Worm (Caenorhabditis elegans): ENCODE results near the gene glb-29.

Gene glb-29

DNA sequence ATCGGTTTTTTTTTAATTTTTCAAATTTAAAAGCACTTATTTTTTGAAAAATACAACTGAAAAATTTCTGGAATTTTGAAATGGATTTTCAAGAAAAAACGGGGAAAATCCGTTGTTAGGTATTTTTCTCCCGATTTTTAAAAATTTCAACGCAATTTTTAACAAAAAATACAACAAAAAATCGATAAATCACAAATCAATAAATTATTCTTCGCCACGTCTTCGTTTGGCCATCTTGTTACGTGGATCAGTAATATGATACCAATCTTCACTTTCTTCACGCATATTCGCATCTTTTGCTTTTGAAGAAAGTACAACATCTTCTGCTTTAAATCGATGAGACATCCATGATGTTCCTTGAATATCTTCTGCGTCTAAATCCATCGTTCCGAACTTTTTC lies 19.8 kb downstream of the glb-29 start:
- TF ChIP-seq dao-5 (tag; optimal IDR thresholded peaks at IDR 0.05) (no peak), him-1 (tag; optimal IDR thresholded peaks at IDR 0.05) (no peak), W03F9.2 (tag; optimal IDR thresholded peaks at IDR 0.05) (no peak)

DNA sequence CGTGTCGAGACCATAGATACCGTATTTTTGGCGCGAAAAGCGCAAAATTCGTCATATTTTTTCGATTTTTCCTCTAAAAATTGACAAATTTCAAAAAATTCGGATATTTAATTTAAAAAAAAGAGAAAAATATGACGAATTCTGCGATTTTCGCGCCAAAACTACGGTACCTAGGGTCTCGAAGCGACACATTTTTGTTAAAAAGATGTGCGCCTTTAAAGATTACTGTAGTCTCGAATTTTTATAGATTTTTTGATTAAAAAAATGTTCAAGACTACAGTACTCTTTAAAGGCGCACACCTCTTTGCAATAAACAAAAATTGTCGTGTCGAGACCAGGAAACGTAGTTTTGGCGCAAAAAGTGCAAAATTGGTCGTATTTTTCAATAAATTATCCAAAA lies 27.2 kb downstream of the glb-29 start:
- TF ChIP-seq dao-5 (tag; optimal IDR thresholded peaks at IDR 0.05) = no peak
- no peak for TF ChIP-seq W03F9.2 (tag; optimal IDR thresholded peaks at IDR 0.05)
- no peak for TF ChIP-seq him-1 (tag; optimal IDR thresholded peaks at IDR 0.05)

DNA sequence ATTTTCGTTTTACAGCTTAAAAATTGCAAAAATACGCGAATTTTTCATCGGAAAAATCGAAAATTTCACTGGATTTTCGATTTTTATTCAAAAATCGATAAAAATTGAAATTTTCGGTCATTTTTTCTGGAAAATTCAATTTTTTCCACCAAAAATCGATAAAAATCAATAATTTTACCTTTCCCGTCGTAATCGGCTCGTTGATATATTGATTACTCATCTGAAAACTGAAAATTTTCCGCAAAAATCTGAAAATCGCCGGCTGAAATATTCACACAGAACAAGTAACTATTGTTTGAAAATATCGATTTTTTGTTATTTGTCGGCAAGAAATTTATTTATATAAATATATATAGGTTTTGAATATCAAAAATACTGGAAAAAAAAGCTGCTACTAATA lies 27.6 kb downstream of the glb-29 start, which contains the start of gene cyn-16:
Gene cyn-16, minus strand, starts transcription at position 227 of the 400 bp plus-strand sequence.
- TF ChIP-seq him-1 (tag; optimal IDR thresholded peaks at IDR 0.05) (no peak), dao-5 (tag; optimal IDR thresholded peaks at IDR 0.05) (no peak), W03F9.2 (tag; optimal IDR thresholded peaks at IDR 0.05) (no peak)

DNA sequence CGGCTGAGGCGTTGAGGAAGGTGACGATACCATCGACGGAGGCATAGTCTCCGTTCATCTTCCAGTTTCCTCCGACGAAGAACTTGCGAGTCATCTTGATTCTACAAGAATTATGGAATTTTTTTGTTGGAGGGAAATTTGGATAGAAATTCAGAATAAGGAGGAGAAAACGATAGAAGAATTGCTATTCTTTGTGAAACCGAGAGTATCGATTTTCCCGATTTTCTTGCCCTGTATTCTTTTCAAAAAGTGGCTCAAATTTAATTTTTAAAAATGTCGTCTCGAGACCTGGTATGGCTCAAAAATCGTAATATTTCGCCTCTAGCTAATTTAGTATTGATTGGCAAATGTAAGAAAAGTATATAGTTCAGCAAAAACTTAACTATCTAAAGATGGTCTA lies 30.2 kb downstream of the glb-29 start, which contains the start of gene tpi-1:
Gene tpi-1, minus strand, starts transcription at position 101 of the 400 bp plus-strand sequence.
- TF ChIP-seq dao-5 (tag; optimal IDR thresholded peaks at IDR 0.05) = no peak
- no peak for TF ChIP-seq him-1 (tag; optimal IDR thresholded peaks at IDR 0.05)
- no peak for TF ChIP-seq W03F9.2 (tag; optimal IDR thresholded peaks at IDR 0.05)

DNA sequence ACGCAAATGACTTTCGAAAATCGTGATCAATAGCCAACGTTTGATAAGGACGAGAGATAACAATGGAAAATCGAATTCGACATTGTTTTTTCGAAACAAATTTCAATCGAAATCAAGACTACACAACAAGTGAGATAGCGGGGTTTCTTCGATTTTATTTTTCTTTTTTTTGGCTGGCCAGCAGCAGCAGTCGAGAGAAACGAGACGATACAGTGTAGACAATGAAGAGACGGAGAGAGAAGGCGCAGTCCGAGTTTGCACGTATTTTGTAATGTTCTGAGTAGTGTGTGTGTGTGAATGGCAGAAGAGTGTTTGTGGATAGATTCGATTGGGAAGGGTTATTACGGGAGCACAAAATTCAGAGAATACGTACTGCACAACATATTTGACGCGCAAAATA lies 31.3 kb downstream of the glb-29 start:
- TF ChIP-seq dao-5 (tag; optimal IDR thresholded peaks at IDR 0.05) (no peak), him-1 (tag; optimal IDR thresholded peaks at IDR 0.05) (no peak), W03F9.2 (tag; optimal IDR thresholded peaks at IDR 0.05) (no peak)

DNA sequence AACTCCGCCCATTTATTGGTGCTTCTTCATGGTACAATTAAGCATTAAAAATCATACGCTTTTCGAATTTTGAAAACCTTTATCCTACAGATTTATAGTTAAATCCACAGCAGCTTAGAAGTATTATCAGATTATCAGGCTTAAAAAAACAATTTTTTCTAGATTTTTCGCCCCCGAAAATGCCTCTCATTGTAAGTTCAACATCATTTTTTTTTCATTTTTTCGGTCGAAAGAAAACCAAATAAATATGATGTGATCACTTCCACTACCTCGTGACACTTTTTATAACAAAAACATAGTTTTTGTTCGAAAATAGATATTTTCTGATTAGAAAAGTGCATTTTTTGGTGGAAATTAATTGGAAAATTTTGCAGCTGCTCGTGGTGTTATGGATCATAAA lies 32.2 kb downstream of the glb-29 start:
- TF ChIP-seq dao-5 (tag; optimal IDR thresholded peaks at IDR 0.05) (no peak), W03F9.2 (tag; optimal IDR thresholded peaks at IDR 0.05) (no peak), him-1 (tag; optimal IDR thresholded peaks at IDR 0.05) (no peak)

DNA sequence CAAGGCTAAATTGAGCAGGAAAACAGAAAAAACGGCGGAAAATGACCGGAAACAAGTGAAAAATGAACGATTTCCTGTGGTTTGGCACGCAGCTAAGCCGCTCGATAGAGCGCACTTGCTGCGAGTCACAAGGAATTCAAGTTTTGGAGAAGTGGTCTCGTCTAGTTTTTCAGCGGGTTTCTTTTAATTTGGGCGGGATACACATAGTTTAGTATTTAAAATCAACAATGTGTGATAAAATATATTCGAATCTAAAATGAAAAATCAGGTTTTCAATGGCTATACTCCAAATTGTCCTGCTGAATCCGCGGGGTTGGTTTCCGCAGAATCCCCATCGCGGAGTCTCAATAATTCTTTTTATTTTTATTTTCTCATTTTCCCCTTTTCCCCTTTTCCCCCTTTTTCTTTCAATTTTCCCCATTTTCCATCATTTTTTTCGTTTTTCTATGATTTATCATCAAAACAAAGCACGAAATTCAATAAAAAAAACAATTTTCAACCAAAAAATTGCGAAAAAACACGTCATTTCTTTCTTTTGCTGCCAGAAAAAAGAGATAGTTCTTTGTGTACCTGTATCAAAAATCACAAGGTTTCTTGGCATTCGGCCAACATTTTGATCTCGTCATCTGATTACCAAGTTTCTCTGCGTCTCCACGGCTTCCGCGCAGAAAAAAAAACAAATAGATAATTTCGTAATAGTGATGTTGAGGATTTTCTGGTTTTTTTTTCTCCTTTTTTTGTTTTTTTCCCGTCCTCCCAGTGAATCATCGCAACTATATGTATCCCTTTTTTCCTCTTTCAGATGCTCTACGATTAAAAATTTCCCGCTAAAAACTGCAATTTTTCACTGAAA lies 33.5 kb downstream of the glb-29 start, which contains the start of gene ippk-1:
Gene ippk-1, plus strand, starts transcription at position 803 of the 853 bp plus-strand sequence.
- TF ChIP-seq dao-5 (tag; optimal IDR thresholded peaks at IDR 0.05) (no peak), W03F9.2 (tag; optimal IDR thresholded peaks at IDR 0.05) (peak; percentile 16)

DNA sequence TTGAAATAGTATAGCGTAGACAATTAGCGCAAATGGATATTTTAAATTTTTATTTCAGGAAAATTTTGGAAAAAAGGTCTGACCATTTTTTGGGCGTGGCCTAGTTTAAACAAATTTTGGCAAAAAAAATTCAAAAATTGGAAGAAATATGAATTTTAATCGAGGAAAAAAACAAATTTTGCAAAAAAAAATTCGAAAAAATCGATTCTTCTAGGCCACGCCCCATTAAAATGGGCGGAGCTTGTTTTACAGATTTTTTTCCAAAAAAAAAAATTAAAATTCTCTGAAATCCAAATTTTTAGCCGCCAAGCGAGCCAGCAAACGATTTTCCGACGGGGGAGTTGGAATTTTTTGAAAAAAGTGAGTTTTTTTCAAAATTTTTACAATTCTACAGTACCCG lies 40.4 kb downstream of the glb-29 start, which contains the start of gene nadk-2:
Gene nadk-2, plus strand, starts transcription at position 301 of the 400 bp plus-strand sequence.
- TF ChIP-seq him-1 (tag; optimal IDR thresholded peaks at IDR 0.05) = no peak

DNA sequence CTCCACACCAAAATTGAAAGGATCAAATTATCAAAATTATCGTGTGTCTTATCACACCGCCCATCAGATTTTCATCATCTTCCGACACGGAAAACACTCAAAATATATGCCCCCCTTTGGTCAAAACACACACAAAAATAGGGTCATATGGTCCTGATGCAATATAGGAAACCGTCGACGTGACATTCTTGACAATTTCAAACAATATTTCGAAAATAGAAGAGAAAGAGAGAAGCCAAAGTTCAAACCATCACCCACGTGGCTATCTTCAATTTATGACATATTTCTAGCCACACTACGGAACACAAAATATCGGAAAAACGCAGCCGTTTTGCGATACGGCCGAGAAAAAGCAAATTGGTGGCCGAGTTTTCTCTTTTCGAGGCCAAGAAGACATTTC lies 41.7 kb downstream of the glb-29 start:
- no peak for TF ChIP-seq him-1 (tag; optimal IDR thresholded peaks at IDR 0.05)
- no peak for TF ChIP-seq dao-5 (tag; optimal IDR thresholded peaks at IDR 0.05)
- no peak for TF ChIP-seq W03F9.2 (tag; optimal IDR thresholded peaks at IDR 0.05)

DNA sequence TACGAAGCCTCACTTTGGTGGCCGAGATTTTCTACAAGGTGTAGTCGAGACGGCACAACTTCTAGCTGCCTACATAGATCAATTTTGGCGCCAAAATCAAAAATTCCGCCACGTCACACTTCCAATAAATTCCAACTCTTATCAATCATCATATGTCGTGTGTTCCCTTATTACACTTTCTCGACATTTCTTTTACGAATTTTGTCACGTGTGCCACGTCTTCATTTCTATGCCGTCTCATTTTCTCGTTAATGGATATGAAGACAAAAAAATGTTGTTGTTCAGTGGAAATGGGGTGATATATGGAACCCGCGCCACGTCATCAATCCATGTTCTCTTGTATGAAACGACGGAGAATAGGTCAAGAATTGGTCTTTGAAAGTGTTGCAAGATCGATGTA lies 42.7 kb downstream of the glb-29 start:
- no peak for TF ChIP-seq dao-5 (tag; optimal IDR thresholded peaks at IDR 0.05)
- no peak for TF ChIP-seq him-1 (tag; optimal IDR thresholded peaks at IDR 0.05)
- no peak for TF ChIP-seq W03F9.2 (tag; optimal IDR thresholded peaks at IDR 0.05)

DNA sequence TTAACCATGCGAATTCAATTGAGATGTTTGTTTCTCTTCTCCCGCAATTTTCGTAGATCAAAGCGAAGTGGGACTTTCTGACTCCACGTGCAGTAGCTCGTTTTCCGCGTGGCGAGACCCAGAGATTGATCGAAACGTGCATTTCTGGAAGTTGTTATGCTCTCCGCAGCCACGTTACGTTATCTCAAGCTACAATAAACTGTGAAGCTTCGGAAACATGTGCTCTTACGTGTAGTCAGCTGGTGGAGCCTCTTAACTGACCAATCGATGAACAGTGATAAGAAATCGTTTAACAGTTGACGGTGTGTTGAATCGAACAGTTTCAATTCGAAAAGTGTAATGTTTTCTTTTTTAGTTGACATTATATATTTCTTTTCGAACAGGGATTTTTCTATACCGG lies 43.3 kb downstream of the glb-29 start:
- TF ChIP-seq W03F9.2 (tag; optimal IDR thresholded peaks at IDR 0.05) (no peak), dao-5 (tag; optimal IDR thresholded peaks at IDR 0.05) (no peak), him-1 (tag; optimal IDR thresholded peaks at IDR 0.05) (no peak)

DNA sequence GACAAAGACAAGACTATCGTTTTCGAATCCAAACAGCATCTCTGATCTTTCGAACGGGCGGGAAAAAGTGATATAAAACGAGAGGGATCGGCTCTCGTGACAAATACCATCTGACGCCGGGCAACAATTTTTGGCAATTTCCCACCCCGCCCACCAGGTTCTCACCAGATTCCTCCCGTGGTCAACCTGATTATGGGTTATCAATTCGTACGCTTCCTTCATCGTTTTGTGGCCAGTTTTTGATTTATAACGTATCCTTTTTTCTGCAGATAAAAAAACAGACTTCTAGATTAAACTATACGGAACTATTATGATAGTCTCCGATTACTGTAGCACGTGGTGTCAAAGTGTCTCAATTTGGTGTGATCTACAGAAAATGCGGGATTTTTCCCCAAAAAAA lies 44.1 kb downstream of the glb-29 start:
- TF ChIP-seq dao-5 (tag; optimal IDR thresholded peaks at IDR 0.05) (no peak), him-1 (tag; optimal IDR thresholded peaks at IDR 0.05) (no peak), W03F9.2 (tag; optimal IDR thresholded peaks at IDR 0.05) (no peak)

DNA sequence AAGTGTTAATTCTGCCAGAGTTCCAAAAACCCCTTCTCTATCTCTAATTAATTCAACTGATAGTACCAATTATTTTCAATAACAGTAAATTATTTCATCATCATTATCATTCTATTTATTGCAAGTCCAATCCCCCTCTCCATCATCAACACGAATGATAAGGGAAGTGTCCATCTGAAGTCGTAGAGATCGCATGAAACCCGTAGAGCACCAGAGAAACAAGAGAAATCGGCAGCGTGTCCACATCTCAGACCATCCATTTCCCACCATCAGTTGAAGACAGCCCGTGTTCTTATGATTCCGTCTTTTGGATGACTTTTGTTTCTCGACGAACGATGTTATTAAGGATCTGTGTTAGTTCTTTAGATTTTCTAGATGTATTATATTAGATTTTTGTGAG lies 44.6 kb downstream of the glb-29 start:
- TF ChIP-seq dao-5 (tag; optimal IDR thresholded peaks at IDR 0.05) (no peak), him-1 (tag; optimal IDR thresholded peaks at IDR 0.05) (no peak), W03F9.2 (tag; optimal IDR thresholded peaks at IDR 0.05) (no peak)

DNA sequence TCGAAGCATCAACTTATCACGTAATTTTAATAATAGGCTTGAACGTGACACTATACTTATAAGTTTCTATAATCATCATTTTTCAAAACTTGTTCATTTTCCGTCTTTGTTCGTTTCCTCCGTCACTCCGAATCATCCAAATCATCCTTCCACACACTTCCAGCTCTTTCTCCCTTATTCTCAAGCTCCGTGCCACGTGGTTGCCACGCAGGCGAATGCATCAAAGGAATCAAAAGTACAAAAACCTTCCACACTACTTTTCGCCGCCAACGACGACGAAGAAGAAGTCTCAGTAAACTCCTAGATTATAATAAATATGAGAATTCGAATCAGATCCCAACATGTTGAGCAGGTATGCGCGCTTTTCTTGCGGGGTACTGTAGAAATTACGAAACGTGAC lies 45.3 kb downstream of the glb-29 start:
- TF ChIP-seq W03F9.2 (tag; optimal IDR thresholded peaks at IDR 0.05) (no peak), dao-5 (tag; optimal IDR thresholded peaks at IDR 0.05) (no peak), him-1 (tag; optimal IDR thresholded peaks at IDR 0.05) (no peak)

DNA sequence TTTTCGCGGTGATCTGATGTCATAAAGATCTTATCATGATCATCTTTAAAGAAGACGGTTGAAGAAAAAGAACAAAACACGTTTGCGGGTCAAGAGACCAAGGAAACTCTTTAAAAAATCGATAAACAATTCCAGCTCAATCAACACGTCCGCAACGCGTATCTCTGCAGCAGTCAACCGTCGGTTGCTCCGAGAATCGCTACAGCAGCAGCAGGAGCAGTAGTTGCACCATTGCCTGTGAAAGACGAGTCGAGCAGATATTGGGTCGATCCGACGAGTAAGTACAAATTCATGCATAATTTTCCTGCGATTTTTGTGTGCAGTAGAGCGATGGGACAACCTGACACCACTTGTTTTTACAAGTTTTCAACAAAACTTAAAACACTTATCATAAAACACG lies 45.7 kb downstream of the glb-29 start:
- TF ChIP-seq W03F9.2 (tag; optimal IDR thresholded peaks at IDR 0.05) (no peak), him-1 (tag; optimal IDR thresholded peaks at IDR 0.05) (no peak), dao-5 (tag; optimal IDR thresholded peaks at IDR 0.05) (no peak)
